Fruit fly (Drosophila melanogaster): ENCODE data around the gene crp.
A peak's percentile ranks its signal among the peaks of the same experiment; 100 is the strongest.

Gene crp

DNA sequence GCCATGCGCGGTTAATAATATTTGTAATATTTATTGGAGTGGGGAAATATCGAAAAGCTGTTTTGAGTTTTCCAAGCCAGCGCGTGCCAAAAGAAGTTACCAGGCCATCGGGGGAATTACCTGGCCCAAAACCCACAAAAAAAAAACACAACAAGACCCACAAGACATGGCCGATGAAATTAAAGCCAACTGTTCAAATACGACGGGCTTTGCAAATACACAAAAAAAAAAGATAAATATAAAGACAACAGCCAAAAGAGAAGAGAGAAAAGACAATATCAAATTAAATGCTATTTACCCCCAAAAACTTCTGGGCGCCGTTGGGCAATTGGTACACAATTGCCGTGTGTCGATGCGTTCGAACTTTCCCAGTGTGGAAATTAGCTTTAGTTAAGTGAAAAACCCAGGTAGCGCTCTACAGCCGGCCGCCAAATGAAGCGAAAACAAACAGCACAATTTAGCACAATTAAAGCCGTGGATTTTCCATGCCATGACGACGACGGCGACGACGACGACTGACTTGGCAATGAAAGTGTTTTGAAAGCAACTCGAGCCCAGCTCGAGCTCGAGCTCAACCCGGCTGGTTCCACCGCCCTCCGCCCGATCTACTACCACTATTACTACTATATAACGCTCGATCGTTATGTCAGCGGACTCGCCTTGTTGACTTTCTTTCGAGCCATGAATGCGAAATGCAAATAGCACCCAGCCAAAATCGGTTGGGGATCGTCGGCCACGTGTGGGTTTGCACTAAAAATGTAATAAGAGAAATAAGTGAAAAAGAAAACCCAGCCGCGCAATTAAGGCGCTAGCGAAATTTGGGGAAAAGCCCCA lies 30.5 kb upstream of the crp start (continued):
- peak; percentile 58 for TF ChIP-seq B-H2 (GFP tag; optimal IDR thresholded peaks at IDR 0.05)
- TF ChIP-seq sim (GFP tag; IDR thresholded peaks at IDR 0.05), result no peak
- no peak for TF ChIP-seq CG10462 (GFP tag; optimal IDR thresholded peaks at IDR 0.05)
- peak; percentile 20 for TF ChIP-seq CG10209 (GFP tag; optimal IDR thresholded peaks at IDR 0.05)
- TF ChIP-seq Fer2 (tag; optimal IDR thresholded peaks at IDR 0.05), result peak; percentile 12

DNA sequence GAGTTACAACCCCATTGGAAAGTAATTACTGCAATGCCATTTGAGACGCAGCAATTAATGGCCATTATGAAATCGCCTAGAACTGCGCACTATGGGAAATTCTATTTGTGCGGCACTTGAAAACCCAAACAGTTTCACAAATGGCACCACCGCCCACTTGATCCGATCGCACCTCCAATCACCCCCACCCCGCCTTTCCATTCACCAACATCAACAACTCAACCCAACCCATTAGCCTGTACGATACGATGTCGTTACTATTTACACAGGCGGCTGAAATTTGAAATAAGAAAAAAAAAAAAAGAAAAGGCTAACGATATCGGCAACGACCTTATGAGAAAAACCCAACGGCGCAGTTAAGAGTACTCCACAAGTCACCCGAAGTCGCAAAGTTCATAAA lies 29.6 kb upstream of the crp start:
- 0 out of 3 replicates have a peak, but pooled peaks have one; percentile 25 for TF ChIP-seq sr (GFP tag; IDR thresholded peaks at IDR 0.05)
- no peak for TF ChIP-seq E2f2 (GFP tag; IDR thresholded peaks at IDR 0.05)
- 0 out of 2 replicates have a peak, but pooled peaks have one; percentile 18 for TF ChIP-seq seq (GFP tag; IDR thresholded peaks at IDR 0.05)
- TF ChIP-seq Doc2 (GFP tag; IDR thresholded peaks at IDR 0.05), result no peak
- TF ChIP-seq tup (GFP tag; optimal IDR thresholded peaks at IDR 0.05), result no peak
- 0 out of 2 replicates have a peak, but pooled peaks have one; percentile 50 for TF ChIP-seq crol (GFP tag; IDR thresholded peaks at IDR 0.05)
- no peak for TF ChIP-seq br (optimal IDR thresholded peaks at IDR 0.05)
- no peak for TF ChIP-seq CG2889 (GFP tag; IDR thresholded peaks at IDR 0.05)
- 0 out of 2 replicates have a peak, but pooled peaks have one; percentile 16 for TF ChIP-seq HLH3B (GFP tag; IDR thresholded peaks at IDR 0.05)
- peak; percentile 17 for TF ChIP-seq Ets65A (GFP tag)
- no peak for TF ChIP-seq fd96Cb (tag; optimal IDR thresholded peaks at IDR 0.05)
- TF ChIP-seq Rfx (GFP tag; IDR thresholded peaks at IDR 0.05), result no peak
- peak; percentile 52 for TF ChIP-seq Med (GFP tag)
- TF ChIP-seq ci (GFP tag; IDR thresholded peaks at IDR 0.05), result 0 out of 3 replicates have a peak, but pooled peaks have one; percentile 23
- peak; percentile 1 for TF ChIP-seq lab (GFP tag; optimal IDR thresholded peaks at IDR 0.05)

dm6 chr2L:16316410-16316809 lies 28.9 kb upstream of the crp start:
- TF ChIP-seq sima (GFP tag; optimal IDR thresholded peaks at IDR 0.05), result no peak
- TF ChIP-seq Antp (GFP tag; optimal IDR thresholded peaks at IDR 0.05), result no peak
- TF ChIP-seq Med (GFP tag), result peak; percentile 64
- TF ChIP-seq H15 (GFP tag; IDR thresholded peaks at IDR 0.05), result no peak
- TF ChIP-seq CG2199 (GFP tag; IDR thresholded peaks at IDR 0.05), result 0 out of 3 replicates have a peak, but pooled peaks have one; percentile 50
- no peak for TF ChIP-seq lmd (GFP tag; IDR thresholded peaks at IDR 0.05)
- TF ChIP-seq Lpt (GFP tag; optimal IDR thresholded peaks at IDR 0.05), result no peak
- no peak for TF ChIP-seq ranshi (GFP tag; IDR thresholded peaks at IDR 0.05)
- no peak for TF ChIP-seq Mad (GFP tag; optimal IDR thresholded peaks at IDR 0.05)
- TF ChIP-seq chinmo (GFP tag; IDR thresholded peaks at IDR 0.05; ENCODE audit: partially characterized antibody), result 0 out of 4 replicates have a peak, but pooled peaks have one; percentile 17
- no peak for TF ChIP-seq CG9876 (GFP tag; optimal IDR thresholded peaks at IDR 0.05)
- no peak for TF ChIP-seq CG15601 (tag; optimal IDR thresholded peaks at IDR 0.05)

- TF ChIP-seq BtbVII (GFP tag; optimal IDR thresholded peaks at IDR 0.05) (peak; percentile 12), cwo (GFP tag; optimal IDR thresholded peaks at IDR 0.05) (peak; percentile 77), Med (GFP tag) (peak; percentile 50), Fer3 (tag; optimal IDR thresholded peaks at IDR 0.05) (no peak)
These were observed 28.3 kb upstream of the crp start for dm6 chr2L:16315844-16316243.

- TF ChIP-seq gsb-n (tag; optimal IDR thresholded peaks at IDR 0.05), result no peak
- no peak for TF ChIP-seq bsh (GFP tag; optimal IDR thresholded peaks at IDR 0.05)
- peak; percentile 41 for TF ChIP-seq Hmr (GFP tag; optimal IDR thresholded peaks at IDR 0.05)
- TF ChIP-seq Nf-YC (tag; optimal IDR thresholded peaks at IDR 0.05), result peak; percentile 27
- TF ChIP-seq lbe (GFP tag; optimal IDR thresholded peaks at IDR 0.05), result peak; percentile 3
- peak; percentile 82 for TF ChIP-seq B-H2 (GFP tag; optimal IDR thresholded peaks at IDR 0.05)
- peak; percentile 28 for TF ChIP-seq CG7987 (GFP tag; optimal IDR thresholded peaks at IDR 0.05)
- TF ChIP-seq CG15269 (tag; optimal IDR thresholded peaks at IDR 0.05), result peak; percentile 82
- no peak for TF ChIP-seq Atf3 (GFP tag; optimal IDR thresholded peaks at IDR 0.05)
- TF ChIP-seq HmgZ (tag; optimal IDR thresholded peaks at IDR 0.05), result peak; percentile 57
- TF ChIP-seq Bgb (GFP tag; IDR thresholded peaks at IDR 0.05; ENCODE audit: partially characterized antibody), result peak; percentile 51; the same call in 1 of the 2 replicates
- no peak for TF ChIP-seq Ravus (GFP tag; IDR thresholded peaks at IDR 0.05)
These were observed 27.5 kb upstream of the crp start for dm6 chr2L:16315027-16315426.

All from whole organism, embryonic.